Worm (Caenorhabditis elegans): ENCODE results near the gene ZC477.4.

- TF ChIP-seq pha-4 (GFP tag; IDR thresholded peaks at IDR 0.05) (no peak), pha-4 (tag; optimal IDR thresholded peaks at IDR 0.05) (no peak), ceh-82 (tag; optimal IDR thresholded peaks at IDR 0.05) (no peak), egl-27 (tag; optimal IDR thresholded peaks at IDR 0.05) (no peak), pqm-1 (tag; optimal IDR thresholded peaks at IDR 0.05) (no peak), nhr-77 (tag; optimal IDR thresholded peaks at IDR 0.05) (no peak), tra-1 (GFP tag; IDR thresholded peaks at IDR 0.05) (no peak)
These were observed 34.6 kb upstream of the ZC477.4 start, which contains the start of gene cyn-12 for ce11 chrIV:7133140-7133539.

Data from whole organism, L4 larva.